Worm (Caenorhabditis elegans) whole organism, L2 larva: ENCODE results near the gene str-178.

Source experiments
- Y55F3AM.14 ChIP-seq: fragments of 200-800 bp; sonication (Bioruptor generic); optimal IDR thresholded peaks from 2 replicates; lab custom pipeline; 2018; ENCODE audit warnings: mild to moderate bottlenecking, missing genetic modification characterization, missing compliant biosample characterization
- aly-2 ChIP-seq: fragments of 150-350 bp; optimal IDR thresholded peaks from 2 replicates; lab custom pipeline; 2014; ENCODE audit warnings: missing biosample characterization, missing genetic modification characterization
- blmp-1 ChIP-seq: sonication (generic microtip); optimal IDR thresholded peaks from 2 replicates; lab custom pipeline; 2017; ENCODE audit warnings: missing genetic modification characterization, mild to moderate bottlenecking, missing compliant biosample characterization, antibody characterized with exemption, moderate library complexity; ENCODE audit not compliant: insufficient read depth
- elt-3 ChIP-seq: sonication (generic microtip); optimal IDR thresholded peaks from 2 replicates; lab custom pipeline; 2017; ENCODE audit warnings: missing biosample characterization, missing genetic modification characterization
- lin-39 ChIP-seq: fragments of 150-350 bp; optimal IDR thresholded peaks from 2 replicates; lab custom pipeline; 2014; ENCODE audit warnings: missing biosample characterization, missing genetic modification reagents, missing genetic modification characterization
- lsy-2 ChIP-seq, 2 experiments: fragments of 150-350 bp in 1 of 2; sonication (generic microtip) in 1 of 2; optimal IDR thresholded peaks; 2 replicates each; lab custom pipeline; 2014 to 2017; ENCODE audit warnings: missing biosample characterization in 2 of 2, missing genetic modification characterization in 2 of 2
- nhr-77 ChIP-seq: fragments of 150-350 bp; optimal IDR thresholded peaks from 2 replicates; lab custom pipeline; 2014; ENCODE audit warnings: missing biosample characterization, missing genetic modification characterization

DNA sequence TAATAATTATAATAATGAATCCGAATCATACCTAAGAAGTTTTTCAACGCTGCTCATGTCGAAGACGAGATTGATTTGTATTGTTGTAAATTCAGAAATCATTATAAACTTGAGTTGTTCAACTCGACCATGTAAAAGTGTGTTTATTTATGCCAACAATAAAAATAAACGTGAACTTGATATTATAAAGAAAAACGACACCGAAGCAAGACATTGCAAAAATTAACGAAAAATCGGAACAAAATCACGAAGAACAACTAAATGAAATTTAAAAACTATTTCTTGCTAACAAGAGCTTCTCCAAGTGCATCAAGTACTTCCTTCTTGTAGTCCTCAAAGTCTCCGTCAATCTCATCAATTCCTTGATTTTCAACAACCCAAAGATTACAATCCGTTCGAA, 44.6 kb upstream of the str-178 start, which contains the start of gene F18E2.15:
- TF ChIP-seq Y55F3AM.14 (GFP tag; lab: Kevin White, UChicago) (no peak), elt-3 (no peak), lsy-2 (tag; optimal IDR thresholded peaks at IDR 0.05; lab: Kevin White, UChicago) (no peak), blmp-1 (tag; lab: Kevin White, UChicago) (no peak), aly-2 (tag; lab: Kevin White, UChicago) (no peak), lin-39 (tag; lab: Kevin White, UChicago) (no peak), nhr-77 (tag; lab: Kevin White, UChicago) (no peak)
